Worm (Caenorhabditis elegans) whole organism, mixed stage, embryonic: ENCODE measurements around the gene F10D7.5.
A peak's percentile ranks its signal among the peaks of the same experiment; 100 is the strongest.

ENCODE experiments used
- M03D4.4 ChIP-seq: sonication (generic microtip); optimal IDR thresholded peaks from 2 replicates; lab custom pipeline; 2017; ENCODE audit warnings: mild to moderate bottlenecking, missing genetic modification characterization, missing compliant biosample characterization
- blmp-1 ChIP-seq: fragments of 150-350 bp; optimal IDR thresholded peaks from 2 replicates; lab custom pipeline; 2014; ENCODE audit warnings: missing biosample characterization, missing genetic modification characterization
- ceh-39 ChIP-seq: fragments of 150-350 bp; optimal IDR thresholded peaks from 2 replicates; lab custom pipeline; 2014; ENCODE audit warnings: missing biosample characterization, missing genetic modification characterization
- ceh-83 ChIP-seq: fragments of 200-800 bp; sonication (Bioruptor generic); optimal IDR thresholded peaks from 2 replicates; lab custom pipeline; 2018; ENCODE audit warnings: mild to moderate bottlenecking, missing genetic modification characterization, missing compliant biosample characterization
- ces-1 ChIP-seq: fragments of 150-350 bp; optimal IDR thresholded peaks from 2 replicates; lab custom pipeline; 2014; ENCODE audit warnings: missing biosample characterization, missing genetic modification reagents, missing genetic modification characterization
- cnd-1 ChIP-seq: fragments of 200-800 bp; sonication (Bioruptor generic); optimal IDR thresholded peaks from 2 replicates; lab custom pipeline; 2018; ENCODE audit warnings: mild to moderate bottlenecking, missing genetic modification characterization, missing compliant biosample characterization
- drap-1 ChIP-seq: fragments of 200-800 bp; sonication (Bioruptor generic); optimal IDR thresholded peaks from 3 replicates; lab custom pipeline; 2018; ENCODE audit warnings: mild to moderate bottlenecking, missing genetic modification characterization, missing compliant biosample characterization
- elt-1 ChIP-seq: sonication (generic microtip); optimal IDR thresholded peaks from 2 replicates; lab custom pipeline; 2017; ENCODE audit warnings: missing genetic modification characterization, mild to moderate bottlenecking, missing compliant biosample characterization, antibody characterized with exemption, moderate library complexity, borderline replicate concordance; ENCODE audit not compliant: insufficient read depth
- elt-3 ChIP-seq: fragments of 150-350 bp; optimal IDR thresholded peaks from 2 replicates; lab custom pipeline; 2014; ENCODE audit warnings: missing biosample characterization, missing genetic modification characterization
- flh-1 ChIP-seq: fragments of 200-800 bp; sonication (Bioruptor generic); optimal IDR thresholded peaks from 2 replicates; lab custom pipeline; 2018; ENCODE audit warnings: mild to moderate bottlenecking, missing genetic modification characterization, moderate library complexity, missing compliant biosample characterization
- ham-2 ChIP-seq: fragments of 200-800 bp; sonication (Bioruptor generic); optimal IDR thresholded peaks from 2 replicates; lab custom pipeline; 2018; ENCODE audit warnings: mild to moderate bottlenecking, missing genetic modification characterization, missing compliant biosample characterization
- hlh-1 ChIP-seq: fragments of 150-350 bp; optimal IDR thresholded peaks from 2 replicates; lab custom pipeline; 2014; ENCODE audit warnings: missing biosample characterization, missing genetic modification reagents, missing genetic modification characterization
- lin-13 ChIP-seq: fragments of 150-350 bp; optimal IDR thresholded peaks from 2 replicates; lab custom pipeline; 2014; ENCODE audit warnings: missing biosample characterization, missing genetic modification characterization
- lin-32 ChIP-seq: fragments of 200-800 bp; sonication (Bioruptor generic); optimal IDR thresholded peaks from 2 replicates; lab custom pipeline; 2018; ENCODE audit warnings: mild to moderate bottlenecking, missing genetic modification characterization, missing compliant biosample characterization
- lsy-2 ChIP-seq: fragments of 150-350 bp; optimal IDR thresholded peaks from 2 replicates; lab custom pipeline; 2014; ENCODE audit warnings: missing biosample characterization, missing genetic modification characterization
- mab-5 ChIP-seq: fragments of 150-350 bp; optimal IDR thresholded peaks from 2 replicates; lab custom pipeline; 2014; ENCODE audit warnings: missing biosample characterization, missing genetic modification characterization
- mep-1 ChIP-seq: fragments of 150-350 bp; optimal IDR thresholded peaks from 2 replicates; lab custom pipeline; 2017; ENCODE audit warnings: missing biosample characterization, missing genetic modification reagents, missing genetic modification characterization, inconsistent platforms
- mls-2 ChIP-seq: sonication (generic microtip); optimal IDR thresholded peaks from 2 replicates; lab custom pipeline; 2016; ENCODE audit warnings: mild to moderate bottlenecking, missing genetic modification characterization, moderate library complexity, missing compliant biosample characterization
- nhr-2 ChIP-seq: fragments of 150-350 bp; optimal IDR thresholded peaks from 2 replicates; lab custom pipeline; 2014; ENCODE audit warnings: missing biosample characterization, missing genetic modification characterization
- nhr-237 ChIP-seq: fragments of 150-350 bp; optimal IDR thresholded peaks from 2 replicates; lab custom pipeline; 2014; ENCODE audit warnings: missing biosample characterization, missing genetic modification characterization
- nhr-76 ChIP-seq: sonication (generic microtip); optimal IDR thresholded peaks from 2 replicates; lab custom pipeline; 2017; ENCODE audit warnings: missing biosample characterization, missing genetic modification characterization
- pha-4 ChIP-seq: fragments of 150-350 bp; optimal IDR thresholded peaks from 2 replicates; lab custom pipeline; 2018; ENCODE audit warnings: missing biosample characterization, missing genetic modification reagents, missing genetic modification characterization
- sem-2 ChIP-seq: fragments of 200-800 bp; sonication (Bioruptor generic); optimal IDR thresholded peaks from 2 replicates; lab custom pipeline; 2018; ENCODE audit warnings: mild to moderate bottlenecking, missing genetic modification characterization, missing compliant biosample characterization
- snpc-4 ChIP-seq: fragments of 150-350 bp; optimal IDR thresholded peaks from 2 replicates; lab custom pipeline; 2014; ENCODE audit warnings: missing biosample characterization, missing genetic modification characterization
- sptf-1 ChIP-seq: sonication (generic microtip); optimal IDR thresholded peaks from 2 replicates; lab custom pipeline; 2017; ENCODE audit warnings: mild to moderate bottlenecking, missing genetic modification characterization, moderate library complexity, missing compliant biosample characterization
- unc-120 ChIP-seq: sonication (generic microtip); optimal IDR thresholded peaks from 2 replicates; lab custom pipeline; 2017; ENCODE audit warnings: missing genetic modification characterization, missing compliant biosample characterization; ENCODE audit not compliant: poor library complexity, severe bottlenecking
- unc-39 ChIP-seq: fragments of 150-350 bp; optimal IDR thresholded peaks from 2 replicates; lab custom pipeline; 2014; ENCODE audit warnings: missing biosample characterization, missing genetic modification characterization
- unc-62 ChIP-seq: fragments of 150-350 bp; optimal IDR thresholded peaks from 2 replicates; lab custom pipeline; 2014; ENCODE audit warnings: missing biosample characterization, missing genetic modification reagents, missing genetic modification characterization
- zip-8 ChIP-seq: fragments of 150-350 bp; optimal IDR thresholded peaks from 2 replicates; lab custom pipeline; 2014; ENCODE audit warnings: missing biosample characterization, missing genetic modification characterization
- ztf-11 ChIP-seq: fragments of 150-350 bp; optimal IDR thresholded peaks from 2 replicates; lab custom pipeline; 2014; ENCODE audit warnings: missing biosample characterization, missing genetic modification characterization

The F10D7.5 gene

ce11 chrX:17420585-17421459, 29.4 kb upstream of the F10D7.5 start:
- TF ChIP-seq mab-5 (no peak), ham-2 (GFP tag; lab: Kevin White, UChicago) (no peak)

DNA sequence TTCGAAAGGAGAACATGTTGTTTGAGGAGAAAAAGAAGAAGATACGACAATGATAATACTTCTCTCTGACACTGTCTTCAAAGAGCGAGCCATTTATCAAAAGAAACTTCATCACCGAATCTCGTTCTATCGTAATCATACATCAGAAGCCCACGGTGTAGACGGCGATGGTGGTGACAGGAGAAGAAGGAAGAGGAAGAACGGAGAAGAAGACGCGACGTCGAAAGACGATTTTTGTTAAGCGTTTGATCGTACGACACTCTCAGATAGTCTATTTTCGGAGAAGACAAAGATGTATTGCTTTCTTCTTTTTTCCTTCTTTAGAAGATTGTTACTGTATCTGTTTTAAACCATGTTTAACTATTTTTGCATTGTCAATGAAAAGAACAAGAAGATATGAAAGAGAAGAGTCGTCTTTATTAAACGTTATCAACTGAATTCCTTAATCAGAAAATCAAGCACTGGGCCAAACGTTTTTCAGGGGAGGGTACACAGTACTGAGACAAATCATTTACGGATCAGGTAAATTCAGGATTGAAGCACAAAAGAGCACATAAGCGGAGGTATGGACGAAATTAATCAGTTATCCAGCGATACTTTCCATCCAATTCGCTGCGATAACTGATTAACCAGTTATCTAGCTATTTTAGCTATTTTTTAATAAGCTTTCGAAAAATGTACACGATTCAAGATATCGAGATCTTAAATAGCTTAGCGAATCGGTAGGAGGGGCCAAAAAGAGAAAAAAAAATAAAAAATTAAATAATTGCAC, 28.6 kb upstream of the F10D7.5 start:
- no peak for TF ChIP-seq lin-32 (GFP tag; lab: Kevin White, UChicago)
- TF ChIP-seq unc-39 (tag; lab: Kevin White, UChicago) = no peak
- no peak for TF ChIP-seq pha-4 (tag; lab: Kevin White, UChicago)
- no peak for TF ChIP-seq ceh-39 (tag; lab: Kevin White, UChicago)
- TF ChIP-seq flh-1 (GFP tag; lab: Kevin White, UChicago) = no peak

- TF ChIP-seq lin-32 (GFP tag; lab: Kevin White, UChicago) = no peak
- TF ChIP-seq cnd-1 (tag; lab: Kevin White, UChicago) = no peak
- TF ChIP-seq lsy-2 (tag; lab: Kevin White, UChicago) = no peak
- TF ChIP-seq nhr-2 (tag; lab: Kevin White, UChicago) = no peak
- no peak for TF ChIP-seq nhr-237 (tag; lab: Kevin White, UChicago)
- TF ChIP-seq ztf-11 = no peak
- TF ChIP-seq blmp-1 (tag; lab: Kevin White, UChicago) = no peak
- no peak for TF ChIP-seq ceh-83 (GFP tag; lab: Kevin White, UChicago)
- no peak for TF ChIP-seq snpc-4
- no peak for TF ChIP-seq ces-1 (GFP tag; lab: Kevin White, UChicago)
- no peak for TF ChIP-seq elt-1 (tag; lab: Kevin White, UChicago)
- no peak for TF ChIP-seq elt-3 (tag; lab: Kevin White, UChicago)
- TF ChIP-seq zip-8 (tag; lab: Kevin White, UChicago) = no peak
- no peak for TF ChIP-seq sem-2 (GFP tag; lab: Kevin White, UChicago)
- TF ChIP-seq ham-2 (GFP tag; lab: Kevin White, UChicago) = no peak
These were observed 26.1 kb upstream of the F10D7.5 start for ce11 chrX:17417505-17418004.

- TF ChIP-seq sptf-1 (tag; lab: Kevin White, UChicago) (peak; percentile 62), ztf-11 (no peak), mls-2 (peak; percentile 64), ham-2 (GFP tag; lab: Kevin White, UChicago) (peak; percentile 49)
These were observed 22.5 kb upstream of the F10D7.5 start, which contains the start of gene crb-1 for ce11 chrX:17413868-17414267. crb-1 (minus strand) TSS chrX:17414014.

DNA sequence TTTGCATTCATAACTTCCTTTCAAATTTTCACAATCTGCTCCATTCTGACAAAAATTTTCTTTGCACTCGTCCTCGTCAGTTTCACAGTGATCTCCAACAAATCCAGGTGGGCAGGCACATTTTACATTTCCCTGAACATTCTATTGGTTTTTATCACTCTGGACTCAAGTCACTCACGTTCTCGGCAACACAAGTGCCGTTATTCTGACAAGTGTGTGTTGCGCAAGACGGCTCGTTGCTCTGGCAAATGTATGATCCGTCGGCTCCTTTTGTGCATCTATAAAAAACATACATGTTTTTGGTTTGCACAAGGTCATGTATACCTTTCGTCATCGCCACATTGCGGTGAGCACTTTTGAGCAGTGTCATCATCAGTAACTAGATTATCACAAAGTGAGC, 21.2 kb upstream of the F10D7.5 start:
- TF ChIP-seq ceh-39 (tag; lab: Kevin White, UChicago) = no peak
- TF ChIP-seq nhr-2 (tag; lab: Kevin White, UChicago) = no peak
- peak; percentile 42 for TF ChIP-seq zip-8 (tag; lab: Kevin White, UChicago)
- no peak for TF ChIP-seq ztf-11
- TF ChIP-seq elt-1 (tag; lab: Kevin White, UChicago) = no peak
- TF ChIP-seq M03D4.4 (tag; lab: Kevin White, UChicago) = no peak
- TF ChIP-seq unc-62 (GFP tag; lab: Kevin White, UChicago) = no peak
- TF ChIP-seq drap-1 (GFP tag; lab: Kevin White, UChicago) = no peak

DNA sequence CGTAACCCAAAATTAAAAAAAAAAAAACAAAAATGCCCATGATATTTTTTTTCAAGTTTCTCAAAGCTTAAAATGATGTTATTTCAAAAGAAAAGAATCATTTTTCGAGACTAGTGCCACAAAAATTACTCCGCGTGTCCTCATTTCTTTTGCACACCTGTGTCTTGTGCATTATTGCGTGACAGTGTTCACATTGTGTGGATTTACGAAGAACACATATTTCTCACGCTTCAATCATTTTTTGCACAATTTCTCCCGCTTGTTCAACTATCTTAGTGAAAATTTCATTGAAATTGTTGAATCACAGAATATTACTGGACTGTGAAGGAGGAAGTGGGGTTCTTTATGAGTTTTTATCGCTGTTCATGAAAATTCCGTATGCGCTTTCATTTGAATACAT, 17.4 kb upstream of the F10D7.5 start:
- TF ChIP-seq pha-4 (tag; lab: Kevin White, UChicago) (no peak), nhr-237 (tag; lab: Kevin White, UChicago) (no peak), sptf-1 (tag; lab: Kevin White, UChicago) (no peak), lsy-2 (tag; lab: Kevin White, UChicago) (no peak), flh-1 (GFP tag; lab: Kevin White, UChicago) (no peak), nhr-76 (tag; lab: Kevin White, UChicago) (no peak), ztf-11 (no peak), blmp-1 (tag; lab: Kevin White, UChicago) (no peak), mep-1 (tag; lab: Kevin White, UChicago) (no peak), mls-2 (no peak), hlh-1 (tag; lab: Kevin White, UChicago) (no peak), lin-13 (no peak), nhr-2 (tag; lab: Kevin White, UChicago) (no peak), elt-3 (tag; lab: Kevin White, UChicago) (no peak), ceh-83 (GFP tag; lab: Kevin White, UChicago) (no peak), ham-2 (GFP tag; lab: Kevin White, UChicago) (no peak), unc-120 (tag; lab: Kevin White, UChicago) (no peak), unc-62 (GFP tag; lab: Kevin White, UChicago) (no peak)
- TF ChIP-seq, all 35 proteins: peak for 0
